Fruit fly (Drosophila melanogaster): Measurements from ENCODE around the gene plh.
A peak's percentile ranks its signal among the peaks of the same experiment; 100 is the strongest.

The plh gene

DNA sequence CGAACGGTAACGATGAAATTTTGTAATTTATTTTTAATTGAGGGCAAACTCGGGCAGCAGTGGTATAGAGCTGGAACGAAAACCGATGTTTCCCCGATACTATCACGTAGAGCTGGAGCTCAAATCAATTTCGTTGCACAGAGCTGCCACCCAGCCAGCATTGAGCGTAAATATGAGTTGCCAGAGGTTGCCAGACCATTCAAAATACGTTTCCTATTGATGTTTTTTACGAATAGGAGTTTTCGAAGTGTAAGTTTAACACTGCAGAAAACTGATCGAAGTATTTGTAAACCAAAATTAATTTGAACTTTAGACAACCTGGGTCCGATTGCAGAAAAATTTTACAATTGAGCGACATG, 58.3 kb downstream of the plh start, which contains the start of gene Ubc6 (continued):
- no peak for TF ChIP-seq CG10366 (GFP tag; IDR thresholded peaks at IDR 0.05)
- TF ChIP-seq jigr1 (GFP tag; IDR thresholded peaks at IDR 0.05), result no peak
- peak; percentile 75 for TF ChIP-seq gro (GFP tag; optimal IDR thresholded peaks at IDR 0.05)
- TF ChIP-seq CTCF (GFP tag; optimal IDR thresholded peaks at IDR 0.05), result peak; percentile 74
- TF ChIP-seq chm (GFP tag; IDR thresholded peaks at IDR 0.05), result no peak
- TF ChIP-seq ems (GFP tag; optimal IDR thresholded peaks at IDR 0.05), result peak; percentile 70
- peak; percentile 50 for TF ChIP-seq NK7.1 (GFP tag; optimal IDR thresholded peaks at IDR 0.05)
- TF ChIP-seq tx (GFP tag; optimal IDR thresholded peaks at IDR 0.05), result peak; percentile 71
- TF ChIP-seq HmgZ (tag; optimal IDR thresholded peaks at IDR 0.05), result peak; percentile 93
- peak; percentile 69 for TF ChIP-seq CoRest (tag; optimal IDR thresholded peaks at IDR 0.05)
- TF ChIP-seq trh (GFP tag; optimal IDR thresholded peaks at IDR 0.05), result no peak
- peak; percentile 80 for TF ChIP-seq hkb (optimal IDR thresholded peaks at IDR 0.05)
- TF ChIP-seq hkb (GFP tag; IDR thresholded peaks at IDR 0.05), result no peak
- peak; percentile 82 for TF ChIP-seq CG13894 (tag; optimal IDR thresholded peaks at IDR 0.05)
- peak; percentile 52 for TF ChIP-seq CG9817 (tag; optimal IDR thresholded peaks at IDR 0.05)
- TF ChIP-seq CG14710 (tag; optimal IDR thresholded peaks at IDR 0.05), result peak; percentile 85
- TF ChIP-seq CG31388 (GFP tag; optimal IDR thresholded peaks at IDR 0.05), result no peak
- TF ChIP-seq CG2120 (GFP tag; optimal IDR thresholded peaks at IDR 0.05), result peak; percentile 83
- TF ChIP-seq schlank (tag; optimal IDR thresholded peaks at IDR 0.05), result peak; percentile 0
- TF ChIP-seq CG15601 (tag; optimal IDR thresholded peaks at IDR 0.05), result peak; percentile 63
- TF ChIP-seq CG15696 (tag; optimal IDR thresholded peaks at IDR 0.05), result peak; percentile 23
- peak; percentile 40 for TF ChIP-seq slou (GFP tag; optimal IDR thresholded peaks at IDR 0.05)
- peak; percentile 77 for TF ChIP-seq CG4282 (GFP tag; optimal IDR thresholded peaks at IDR 0.05)
- TF ChIP-seq CG9609 (GFP tag; optimal IDR thresholded peaks at IDR 0.05), result peak; percentile 79
- TF ChIP-seq CG8089 (GFP tag; optimal IDR thresholded peaks at IDR 0.05), result peak; percentile 46
- TF ChIP-seq CG7928 (GFP tag; optimal IDR thresholded peaks at IDR 0.05), result peak; percentile 51
- peak; percentile 86 for TF ChIP-seq zfh2 (GFP tag; optimal IDR thresholded peaks at IDR 0.05)
- peak; percentile 64 for TF ChIP-seq gsb-n (tag; optimal IDR thresholded peaks at IDR 0.05)
- TF ChIP-seq hb (GFP tag; IDR thresholded peaks at IDR 0.05; ENCODE audit: partially characterized antibody), result no peak
- TF ChIP-seq ttk (GFP tag; IDR thresholded peaks at IDR 0.05), result no peak
- peak; percentile 37; the same call in 1 of the 3 replicates for TF ChIP-seq CG11093 (GFP tag; IDR thresholded peaks at IDR 0.05)
- TF ChIP-seq CG14965 (GFP tag; optimal IDR thresholded peaks at IDR 0.05; ENCODE audit: borderline replicate concordance), result no peak
- TF ChIP-seq CG13775 (GFP tag; optimal IDR thresholded peaks at IDR 0.05), result peak; percentile 58
- peak; percentile 21 for TF ChIP-seq en (GFP tag; optimal IDR thresholded peaks at IDR 0.05)
- TF ChIP-seq psq (GFP tag; optimal IDR thresholded peaks at IDR 0.05), result peak; percentile 52
- TF ChIP-seq Hr51 (GFP tag; optimal IDR thresholded peaks at IDR 0.05), result peak; percentile 43 to 73
- peak; percentile 72 for TF ChIP-seq CG8944 (GFP tag; optimal IDR thresholded peaks at IDR 0.05)
- peak; percentile 70 for TF ChIP-seq pnt (GFP tag; optimal IDR thresholded peaks at IDR 0.05)
- peak; percentile 36 for TF ChIP-seq CG2678 (tag; optimal IDR thresholded peaks at IDR 0.05)
- TF ChIP-seq CG1233 (GFP tag; optimal IDR thresholded peaks at IDR 0.05), result no peak
- TF ChIP-seq ci (GFP tag; IDR thresholded peaks at IDR 0.05), result no peak
- peak; percentile 40 for TF ChIP-seq CG6765 (GFP tag; optimal IDR thresholded peaks at IDR 0.05)
- TF ChIP-seq Dp (GFP tag; optimal IDR thresholded peaks at IDR 0.05), result peak; percentile 66
- peak; percentile 63 for TF ChIP-seq Camta (GFP tag; optimal IDR thresholded peaks at IDR 0.05)
- no peak for TF ChIP-seq CG2889 (GFP tag; IDR thresholded peaks at IDR 0.05)
- TF ChIP-seq CG33557 (GFP tag; optimal IDR thresholded peaks at IDR 0.05), result peak; percentile 19
- TF ChIP-seq fd102C (GFP tag; optimal IDR thresholded peaks at IDR 0.05), result no peak
- no peak for TF ChIP-seq CG15011 (GFP tag; optimal IDR thresholded peaks at IDR 0.05)
- peak; percentile 40 for TF ChIP-seq Mes4 (GFP tag; optimal IDR thresholded peaks at IDR 0.05)
- peak; percentile 79 for TF ChIP-seq ftz-f1 (GFP tag; optimal IDR thresholded peaks at IDR 0.05)
- TF ChIP-seq Trl (optimal IDR thresholded peaks at IDR 0.05), result no peak
- TF ChIP-seq Trl (GFP tag; optimal IDR thresholded peaks at IDR 0.05), result peak; percentile 77
- peak; percentile 6 for TF ChIP-seq cad (GFP tag; optimal IDR thresholded peaks at IDR 0.05)
